Fruit fly (Drosophila melanogaster) whole organism, pupa: ENCODE data around the gene mRpS34.

Experiments
- CG10348 ChIP-seq: fragments of 200-800 bp; sonication (Bioruptor generic); IDR thresholded peaks from 2 replicates; pipeline ENCODE4 v1.3.6; 2022; ENCODE audit warnings: missing biosample characterization, missing genetic modification characterization
- CG12605 ChIP-seq: fragments of 200-800 bp; sonication (Bioruptor generic); IDR thresholded peaks from 2 replicates; pipeline ENCODE4 v1.3.6; 2022; ENCODE audit warnings: missing biosample characterization, missing genetic modification characterization
- CG14655 ChIP-seq: fragments of 200-800 bp; sonication (Bioruptor generic); optimal IDR thresholded peaks from 3 replicates; lab custom pipeline; 2017; ENCODE audit warnings: mild to moderate bottlenecking, missing biosample characterization, missing genetic modification reagents, missing genetic modification characterization
- CG17806 ChIP-seq: fragments of 200-800 bp; sonication (Bioruptor generic); optimal IDR thresholded peaks from 2 replicates; lab custom pipeline; 2018; ENCODE audit warnings: missing biosample characterization, mild to moderate bottlenecking, missing genetic modification characterization, moderate library complexity
- CG32121 ChIP-seq: fragments of 200-800 bp; sonication (Bioruptor generic); IDR thresholded peaks from 2 replicates; pipeline ENCODE4 v1.3.6; 2022; ENCODE audit warnings: missing biosample characterization, missing genetic modification characterization
- CG4496 ChIP-seq: fragments of 200-800 bp; sonication (Bioruptor generic); IDR thresholded peaks from 3 replicates; pipeline ENCODE4 v1.3.6; 2022; ENCODE audit warnings: missing biosample characterization, missing genetic modification characterization
- CG8159 ChIP-seq: fragments of 200-800 bp; sonication (Bioruptor generic); optimal IDR thresholded peaks from 3 replicates; lab custom pipeline; 2018; ENCODE audit warnings: missing biosample characterization, mild to moderate bottlenecking, missing genetic modification characterization, moderate library complexity
- CG8301 ChIP-seq: fragments of 200-800 bp; sonication (Bioruptor generic); optimal IDR thresholded peaks from 2 replicates; lab custom pipeline; 2018; ENCODE audit warnings: missing biosample characterization, mild to moderate bottlenecking, missing genetic modification characterization
- CG9948 ChIP-seq: fragments of 200-800 bp; sonication (Bioruptor generic); optimal IDR thresholded peaks from 2 replicates; lab custom pipeline; 2018; ENCODE audit warnings: missing biosample characterization, mild to moderate bottlenecking, missing genetic modification characterization, moderate library complexity
- D1 ChIP-seq: fragments of 200-800 bp; sonication (Bioruptor generic); optimal IDR thresholded peaks from 2 replicates; lab custom pipeline; 2018; ENCODE audit warnings: missing biosample characterization, mild to moderate bottlenecking, missing genetic modification characterization, moderate library complexity
- Pif1A ChIP-seq: fragments of 200-800 bp; sonication (Bioruptor generic); optimal IDR thresholded peaks from 3 replicates; lab custom pipeline; 2016; ENCODE audit warnings: missing biosample characterization, missing genetic modification characterization
- fd96Ca ChIP-seq: fragments of 200-800 bp; sonication (Bioruptor generic); IDR thresholded peaks from 3 replicates; pipeline ENCODE4 v1.3.6; 2022; ENCODE audit warnings: missing biosample characterization, missing genetic modification characterization
- rn ChIP-seq: fragments of 200-800 bp; sonication (Bioruptor generic); IDR thresholded peaks from 2 replicates; pipeline ENCODE4 v1.3.6; 2022; ENCODE audit warnings: missing biosample characterization, missing genetic modification characterization

dm6 chr3L:16367240-16367639, 19.4 kb downstream of the mRpS34 start, which contains the start of gene Cpr72Ec:
- TF ChIP-seq rn (no peak), CG4496 (GFP tag; lab: Robert Waterston, UW) (no peak), CG9948 (tag; lab: Kevin White, UChicago) (no peak), CG8301 (tag; lab: Kevin White, UChicago) (no peak), CG10348 (GFP tag; lab: Robert Waterston, UW) (no peak), CG14655 (GFP tag; lab: Kevin White, UChicago) (no peak), Pif1A (GFP tag; lab: Kevin White, UChicago) (no peak), CG8159 (tag; lab: Kevin White, UChicago) (no peak), CG32121 (no peak), fd96Ca (GFP tag; lab: Robert Waterston, UW) (no peak), CG12605 (no peak), CG17806 (no peak), D1 (tag; lab: Kevin White, UChicago) (no peak)
